Worm (Caenorhabditis elegans) whole organism, L4/young adult: Measurements from ENCODE around the gene rha-1.

Source experiments
- W03F9.2 ChIP-seq: fragments of 150-350 bp; optimal IDR thresholded peaks from 2 replicates; lab custom pipeline; 2014; ENCODE audit warnings: missing biosample characterization, missing genetic modification characterization
- him-1 ChIP-seq: sonication (generic microtip); optimal IDR thresholded peaks from 2 replicates; lab custom pipeline; 2016; ENCODE audit warnings: missing genotype, missing genetic modification reagents, missing genetic modification characterization, missing compliant biosample characterization

- TF ChIP-seq him-1 (tag; lab: Kevin White, UChicago) (no peak), W03F9.2 (tag; lab: Kevin White, UChicago) (no peak)
Measured at ce11 chrII:8896541-8896940, 13.1 kb upstream of the rha-1 start, which contains the start of gene lat-1.
